Fruit fly (Drosophila melanogaster) whole organism, adult: ENCODE measurements around the gene Vajk2.

Source experiments
- CG11617 ChIP-seq: fragments of 200-800 bp; sonication (Bioruptor generic); optimal IDR thresholded peaks from 2 replicates; lab custom pipeline; 2017; ENCODE audit warnings: mild to moderate bottlenecking, missing biosample characterization, missing genetic modification reagents, missing genetic modification characterization
- CG12768 ChIP-seq: fragments of 200-800 bp; sonication (Bioruptor generic); optimal IDR thresholded peaks from 2 replicates; lab custom pipeline; 2017; ENCODE audit warnings: missing biosample characterization, missing genetic modification characterization, mild to moderate bottlenecking, moderate library complexity, missing genetic modification reagents
- CG1620 ChIP-seq: fragments of 200-800 bp; sonication (Bioruptor generic); optimal IDR thresholded peaks from 2 replicates; lab custom pipeline; 2016; ENCODE audit warnings: missing biosample characterization, missing genetic modification characterization
- CG5204 ChIP-seq: fragments of 200-800 bp; sonication (Bioruptor generic); optimal IDR thresholded peaks from 2 replicates; lab custom pipeline; 2016; ENCODE audit warnings: missing biosample characterization, missing genetic modification characterization
- CG7045 ChIP-seq: fragments of 200-800 bp; sonication (Bioruptor generic); optimal IDR thresholded peaks from 2 replicates; lab custom pipeline; 2017; ENCODE audit warnings: missing biosample characterization, mild to moderate bottlenecking, missing genetic modification characterization
- CG7101 ChIP-seq: fragments of 200-800 bp; sonication (Bioruptor generic); optimal IDR thresholded peaks from 2 replicates; lab custom pipeline; 2018; ENCODE audit warnings: missing biosample characterization, mild to moderate bottlenecking, missing genetic modification characterization, moderate library complexity
- Crg-1 ChIP-seq: fragments of 200-800 bp; sonication (Bioruptor generic); optimal IDR thresholded peaks from 2 replicates; lab custom pipeline; 2016; ENCODE audit warnings: missing biosample characterization, missing genetic modification characterization
- bab1 ChIP-seq: fragments of 200-800 bp; sonication (Bioruptor generic); optimal IDR thresholded peaks from 3 replicates; lab custom pipeline; 2019; ENCODE audit warnings: missing biosample characterization, mild to moderate bottlenecking, missing genetic modification characterization, moderate library complexity
- cic ChIP-seq: fragments of 200-800 bp; sonication (Bioruptor generic); optimal IDR thresholded peaks from 2 replicates; lab custom pipeline; 2017; ENCODE audit warnings: missing biosample characterization, mild to moderate bottlenecking, missing genetic modification characterization, moderate library complexity
- cnc ChIP-seq, 2 experiments: fragments of >200 bp; optimal IDR thresholded peaks; 2 replicates each; lab custom pipeline; 2017
- pad ChIP-seq: fragments of 200-800 bp; sonication (Bioruptor generic); optimal IDR thresholded peaks from 3 replicates; lab custom pipeline; 2017; ENCODE audit warnings: missing biosample characterization, missing genetic modification characterization, mild to moderate bottlenecking, moderate library complexity, missing genetic modification reagents
- tj ChIP-seq: fragments of 200-800 bp; sonication (Bioruptor generic); optimal IDR thresholded peaks from 3 replicates; lab custom pipeline; 2017; ENCODE audit warnings: missing biosample characterization, mild to moderate bottlenecking, missing genetic modification characterization, moderate library complexity
- toe ChIP-seq: fragments of 200-800 bp; sonication (Bioruptor generic); optimal IDR thresholded peaks from 2 replicates; lab custom pipeline; 2016; ENCODE audit warnings: missing biosample characterization, missing genetic modification characterization

DNA sequence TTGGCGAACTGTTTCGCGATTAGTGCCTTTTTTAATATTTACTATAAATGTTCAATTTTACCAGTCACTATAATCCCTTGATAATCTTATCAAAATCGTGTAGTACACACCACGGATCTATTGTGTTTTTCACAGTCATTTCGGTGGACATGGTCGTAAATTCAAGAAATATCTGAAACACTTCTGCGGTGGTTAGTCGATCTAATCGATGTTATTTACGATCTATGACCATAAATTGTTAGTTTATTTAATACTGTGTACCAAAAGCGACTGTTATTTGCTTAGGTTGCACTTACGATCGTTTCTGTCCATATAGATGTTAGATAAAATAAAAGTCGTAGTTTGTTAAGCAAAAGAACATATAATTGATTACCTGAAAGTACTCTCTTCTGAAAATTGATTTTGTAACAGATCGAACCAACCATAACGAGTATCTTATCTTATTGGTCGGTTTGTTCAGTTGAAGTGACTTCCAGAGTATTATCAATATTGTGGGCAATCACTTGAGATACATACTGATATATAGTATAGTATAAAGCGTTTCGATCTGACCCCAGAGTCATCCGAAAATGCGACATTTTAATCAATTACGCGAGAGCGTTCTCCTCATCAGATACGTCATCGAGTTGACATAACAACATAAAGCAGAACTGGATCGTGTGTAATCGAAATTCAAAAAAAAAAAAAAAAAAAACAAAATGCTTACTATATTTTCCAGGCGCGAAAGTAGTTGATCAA is 28.5 kb downstream of the Vajk2 start:
- TF ChIP-seq Crg-1 (GFP tag; lab: Kevin White, UChicago): no peak
- TF ChIP-seq toe: no peak
- no peak for TF ChIP-seq cnc (optimal IDR thresholded peaks at IDR 0.05; lab: Kevin White, UChicago)
- no peak for TF ChIP-seq CG5204
- TF ChIP-seq CG11617: no peak
- TF ChIP-seq bab1 (GFP tag; lab: Kevin White, UChicago): no peak
- no peak for TF ChIP-seq CG7101 (tag; lab: Kevin White, UChicago)
- TF ChIP-seq pad (GFP tag; lab: Kevin White, UChicago): no peak
- TF ChIP-seq tj: no peak
- TF ChIP-seq CG1620 (GFP tag; lab: Kevin White, UChicago): no peak
- peak; percentile 4 for TF ChIP-seq CG12768
- TF ChIP-seq cic (GFP tag; lab: Kevin White, UChicago): peak; percentile 65
- TF ChIP-seq CG7045 (GFP tag; lab: Kevin White, UChicago): no peak
